Worm (Caenorhabditis elegans) whole organism, young adult: Measurements from ENCODE around the gene shc-3.

Experiments used
- T07F8.4 ChIP-seq: sonication (generic microtip); optimal IDR thresholded peaks from 2 replicates; lab custom pipeline; 2016; ENCODE audit warnings: mild to moderate bottlenecking, missing genetic modification characterization, moderate library complexity, missing compliant biosample characterization
- Y53F4B.3 ChIP-seq: fragments of 200-800 bp; sonication (Bioruptor generic); IDR thresholded peaks from 2 replicates; pipeline ENCODE4 v1.3.6; 2022; ENCODE audit warnings: missing genetic modification reagents, missing genetic modification characterization, missing compliant biosample characterization
- ama-1 ChIP-seq, 3 experiments: fragments of 150-350 bp in 1 of 3; sonication (generic microtip) in 2 of 3; optimal IDR thresholded peaks; 2 replicates each; lab custom pipeline; 2014 to 2018; ENCODE audit warnings: missing biosample characterization in 2 of 3, missing genetic modification characterization in 2 of 3, missing genetic modification reagents in 2 of 3
- efl-1 ChIP-seq: fragments of 150-350 bp; optimal IDR thresholded peaks from 2 replicates; lab custom pipeline; 2014; ENCODE audit warnings: missing biosample characterization, missing genetic modification reagents, missing genetic modification characterization
- ekl-4 ChIP-seq: fragments of 200-800 bp; sonication (Bioruptor generic); IDR thresholded peaks from 2 replicates; pipeline ENCODE4 v1.3.6; 2022; ENCODE audit warnings: missing genetic modification reagents, missing genetic modification characterization, missing compliant biosample characterization
- lsy-27 ChIP-seq: sonication (generic microtip); optimal IDR thresholded peaks from 2 replicates; lab custom pipeline; 2017; ENCODE audit warnings: missing genetic modification characterization, mild to moderate bottlenecking, missing compliant biosample characterization, antibody characterized with exemption, missing genotype, borderline replicate concordance; ENCODE audit not compliant: insufficient read depth
- pha-4 ChIP-seq: fragments of 150-350 bp; sonication (generic microtip); optimal IDR thresholded peaks from 2 replicates; lab custom pipeline; 2014; ENCODE audit warnings: missing biosample characterization, missing genetic modification reagents, missing genetic modification characterization
- repo-1 ChIP-seq: sonication (generic microtip); optimal IDR thresholded peaks from 2 replicates; lab custom pipeline; 2017; ENCODE audit warnings: mild to moderate bottlenecking, missing genetic modification characterization, missing compliant biosample characterization
- snpc-4 ChIP-seq, 5 experiments: fragments of 150-350 bp in 1 of 5; sonication (generic microtip) in 4 of 5; optimal IDR thresholded peaks; 2 replicates each; lab custom pipeline; 2014 to 2018; ENCODE audit warnings: missing genetic modification characterization in 5 of 5, missing biosample characterization in 3 of 5, antibody characterized with exemption in 2 of 5, mild to moderate bottlenecking in 2 of 5, missing compliant biosample characterization in 2 of 5, missing genotype in 2 of 5, moderate library complexity in 2 of 5, missing genetic modification reagents in 1 of 5

- TF ChIP-seq Y53F4B.3 (no peak), efl-1 (no peak), pha-4 (tag; lab: Kevin White, UChicago) (no peak), ama-1 (optimal IDR thresholded peaks at IDR 0.05; lab: Kevin White, UChicago) (no peak), ama-1 (GFP tag; optimal IDR thresholded peaks at IDR 0.05; lab: Kevin White, UChicago) (no peak), ekl-4 (GFP tag; lab: Robert Waterston, UW) (no peak), repo-1 (tag; lab: Kevin White, UChicago) (no peak), snpc-4 (GFP tag; optimal IDR thresholded peaks at IDR 0.05; lab: Kevin White, UChicago) (no peak), snpc-4 (tag; optimal IDR thresholded peaks at IDR 0.05; lab: Kevin White, UChicago) (no peak), T07F8.4 (tag; lab: Kevin White, UChicago) (no peak), lsy-27 (tag; lab: Kevin White, UChicago) (no peak)
These were observed 19.3 kb downstream of the shc-3 start for ce11 chrX:13736679-13737078.
